Fruit fly (Drosophila melanogaster): ENCODE measurements around the gene CG31730.

dm6 chr2L:13291066-13291434, 31.5 kb upstream of the CG31730 start:
- TF ChIP-seq eg (GFP tag; IDR thresholded peaks at IDR 0.05) (peak; percentile 73; the same call in 1 of the 3 replicates), achi (GFP tag; optimal IDR thresholded peaks at IDR 0.05) (no peak), CG1621 (tag; optimal IDR thresholded peaks at IDR 0.05) (no peak), dac (GFP tag; optimal IDR thresholded peaks at IDR 0.05) (no peak), fkh (GFP tag; optimal IDR thresholded peaks at IDR 0.05) (no peak), cyc (GFP tag; optimal IDR thresholded peaks at IDR 0.05) (no peak), pdm3 (GFP tag; optimal IDR thresholded peaks at IDR 0.05) (peak; percentile 5), Ets96B (tag; optimal IDR thresholded peaks at IDR 0.05) (no peak)
